Worm (Caenorhabditis elegans): ENCODE data around the gene vrk-1.

- TF ChIP-seq Y22D7AL.16 (tag; optimal IDR thresholded peaks at IDR 0.05), result no peak
- TF ChIP-seq pag-3 (tag; optimal IDR thresholded peaks at IDR 0.05; ENCODE audit: borderline replicate concordance), result no peak
- TF ChIP-seq fax-1 (tag; optimal IDR thresholded peaks at IDR 0.05), result no peak
- TF ChIP-seq fkh-10 (GFP tag; optimal IDR thresholded peaks at IDR 0.05), result no peak
- TF ChIP-seq rnt-1 (tag; optimal IDR thresholded peaks at IDR 0.05), result no peak
Measured at ce11 chrII:5901407-5902026, 20.2 kb upstream of the vrk-1 start.
